Worm (Caenorhabditis elegans): ENCODE data around the gene Y46E12A.3.

ce11 chrIII:1794100-1794499, 39.4 kb upstream of the Y46E12A.3 start:
- TF ChIP-seq R02D3.7 (tag; optimal IDR thresholded peaks at IDR 0.05) (no peak), F10B5.3 (tag; optimal IDR thresholded peaks at IDR 0.05) (no peak), ama-1 (optimal IDR thresholded peaks at IDR 0.05) (no peak), mep-1 (tag; optimal IDR thresholded peaks at IDR 0.05) (no peak)
